Fruit fly (Drosophila melanogaster) whole organism, pupa: ENCODE data around the gene CG13287.

Experiments used
- CG14655 ChIP-seq: fragments of 200-800 bp; sonication (Bioruptor generic); optimal IDR thresholded peaks from 3 replicates; lab custom pipeline; 2017; ENCODE audit warnings: mild to moderate bottlenecking, missing biosample characterization, missing genetic modification reagents, missing genetic modification characterization
- CG8301 ChIP-seq: fragments of 200-800 bp; sonication (Bioruptor generic); optimal IDR thresholded peaks from 2 replicates; lab custom pipeline; 2018; ENCODE audit warnings: missing biosample characterization, mild to moderate bottlenecking, missing genetic modification characterization
- CG9948 ChIP-seq: fragments of 200-800 bp; sonication (Bioruptor generic); optimal IDR thresholded peaks from 2 replicates; lab custom pipeline; 2018; ENCODE audit warnings: missing biosample characterization, mild to moderate bottlenecking, missing genetic modification characterization, moderate library complexity
- D1 ChIP-seq: fragments of 200-800 bp; sonication (Bioruptor generic); optimal IDR thresholded peaks from 2 replicates; lab custom pipeline; 2018; ENCODE audit warnings: missing biosample characterization, mild to moderate bottlenecking, missing genetic modification characterization, moderate library complexity
- Pif1B ChIP-seq: fragments of 200-800 bp; sonication (Bioruptor generic); optimal IDR thresholded peaks from 3 replicates; lab custom pipeline; 2016; ENCODE audit warnings: missing biosample characterization, missing genetic modification characterization

DNA sequence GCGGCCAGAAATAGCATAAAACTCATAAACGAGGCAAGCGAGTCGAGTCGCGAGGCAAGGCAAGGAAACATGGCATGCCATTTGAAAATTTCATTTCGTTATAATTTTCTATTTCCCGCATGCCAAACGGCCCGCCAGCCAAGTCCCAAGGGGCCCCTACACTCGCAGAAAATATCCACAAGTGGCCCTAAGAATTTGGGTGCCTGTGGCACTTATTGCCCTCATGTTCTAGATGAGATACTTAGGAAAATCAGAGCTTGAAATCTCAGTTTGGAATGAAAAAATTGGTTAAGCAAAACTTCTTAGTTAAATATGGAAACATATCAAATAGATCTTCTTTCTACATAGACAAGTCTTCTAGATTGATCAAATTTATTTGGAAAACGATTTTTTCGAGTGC lies 43.8 kb upstream of the CG13287 start:
- TF ChIP-seq CG14655 (GFP tag; lab: Kevin White, UChicago) (no peak), D1 (tag; lab: Kevin White, UChicago) (no peak), CG9948 (tag; lab: Kevin White, UChicago) (no peak), CG8301 (no peak), Pif1B (GFP tag; lab: Kevin White, UChicago) (no peak)
